Worm (Caenorhabditis elegans): ENCODE measurements around the gene egl-27.

DNA sequence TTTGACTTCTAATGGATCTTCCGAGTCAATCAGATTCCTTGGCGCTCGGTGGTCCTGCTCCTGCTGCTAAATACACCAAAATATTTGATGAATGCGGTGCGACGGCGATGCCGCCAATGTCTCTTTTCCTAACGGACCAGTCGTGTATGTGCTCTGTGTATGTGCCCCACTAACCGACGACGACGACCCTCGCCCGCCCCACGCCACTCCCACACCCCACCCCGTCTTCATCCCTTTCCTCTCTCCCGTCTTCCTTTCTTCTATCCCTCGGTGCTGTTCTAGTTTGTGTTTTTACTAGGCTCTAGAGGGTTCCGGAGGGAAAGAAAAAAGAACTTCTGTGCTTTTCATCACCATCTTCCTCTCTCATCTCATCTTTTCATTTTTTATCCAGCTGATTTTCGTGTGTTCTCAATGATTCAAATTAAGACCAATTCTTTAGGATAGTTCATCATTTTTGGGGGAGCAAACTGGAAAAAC, at the start of gene egl-27:
- TF ChIP-seq him-1 (tag; optimal IDR thresholded peaks at IDR 0.05) (peak; percentile 12), W03F9.2 (tag; optimal IDR thresholded peaks at IDR 0.05) (no peak)
